Worm (Caenorhabditis elegans) whole organism, young adult: Measurements from ENCODE around the gene srw-79.

Experiments
- B0019.2 ChIP-seq: fragments of 200-800 bp; sonication (Bioruptor generic); conservative IDR thresholded peaks from 2 replicates; pipeline ENCODE4 v1.3.6; 2022; ENCODE audit warnings: missing genetic modification reagents, missing genetic modification characterization, missing compliant biosample characterization
- B0035.1 ChIP-seq: sonication (generic microtip); optimal IDR thresholded peaks from 2 replicates; lab custom pipeline; 2016; ENCODE audit warnings: missing genetic modification characterization, mild to moderate bottlenecking, missing compliant biosample characterization, missing genotype, missing genetic modification reagents
- B0336.3 ChIP-seq: fragments of 200-800 bp; sonication (Bioruptor generic); IDR thresholded peaks from 2 replicates; pipeline ENCODE4 v1.3.6; 2022; ENCODE audit warnings: missing genetic modification characterization, missing compliant biosample characterization
- C17E4.6 ChIP-seq: fragments of 200-800 bp; sonication (Bioruptor generic); IDR thresholded peaks from 2 replicates; pipeline ENCODE4 v1.3.6; 2022; ENCODE audit warnings: missing genetic modification reagents, missing genetic modification characterization, missing compliant biosample characterization
- F22D6.2 ChIP-seq: sonication (generic microtip); optimal IDR thresholded peaks from 2 replicates; lab custom pipeline; 2016; ENCODE audit warnings: mild to moderate bottlenecking, missing genetic modification characterization, missing compliant biosample characterization
- F33H1.4 ChIP-seq: fragments of 200-800 bp; sonication (Bioruptor generic); IDR thresholded peaks from 2 replicates; pipeline ENCODE4 v1.3.6; 2022; ENCODE audit warnings: missing genetic modification reagents, missing genetic modification characterization, missing compliant biosample characterization
- K11D2.4 ChIP-seq: fragments of 200-800 bp; sonication (Bioruptor generic); IDR thresholded peaks from 2 replicates; pipeline ENCODE4 v1.3.6; 2022; ENCODE audit warnings: missing genetic modification reagents, missing genetic modification characterization, missing compliant biosample characterization
- Y53F4B.3 ChIP-seq: fragments of 200-800 bp; sonication (Bioruptor generic); IDR thresholded peaks from 2 replicates; pipeline ENCODE4 v1.3.6; 2022; ENCODE audit warnings: missing genetic modification reagents, missing genetic modification characterization, missing compliant biosample characterization
- Y53G8AR.9 ChIP-seq: fragments of 200-800 bp; sonication (Bioruptor generic); conservative IDR thresholded peaks from 2 replicates; pipeline ENCODE4 v1.3.6; 2022; ENCODE audit warnings: missing genetic modification reagents, missing genetic modification characterization, missing compliant biosample characterization
- attf-5 ChIP-seq: fragments of 200-800 bp; sonication (Bioruptor generic); optimal IDR thresholded peaks from 2 replicates; lab custom pipeline; 2018; ENCODE audit warnings: mild to moderate bottlenecking, missing genetic modification characterization, missing compliant biosample characterization
- ceh-100 ChIP-seq: fragments of 200-800 bp; sonication (Bioruptor generic); IDR thresholded peaks from 2 replicates; pipeline ENCODE4 v1.3.6; 2022; ENCODE audit warnings: missing genetic modification reagents, missing genetic modification characterization, missing compliant biosample characterization
- ceh-58 ChIP-seq: fragments of 200-800 bp; sonication (Bioruptor generic); IDR thresholded peaks from 2 replicates; pipeline ENCODE4 v1.3.6; 2022; ENCODE audit warnings: missing genetic modification characterization, missing compliant biosample characterization
- die-1 ChIP-seq: sonication (generic microtip); optimal IDR thresholded peaks from 2 replicates; lab custom pipeline; 2016; ENCODE audit warnings: missing genotype, mild to moderate bottlenecking, missing genetic modification characterization, missing compliant biosample characterization
- dox-1 ChIP-seq: fragments of 200-800 bp; sonication (Bioruptor generic); IDR thresholded peaks from 2 replicates; pipeline ENCODE4 v1.3.6; 2022; ENCODE audit warnings: missing genetic modification reagents, missing genetic modification characterization, missing compliant biosample characterization
- efl-1 ChIP-seq: fragments of 150-350 bp; optimal IDR thresholded peaks from 2 replicates; lab custom pipeline; 2014; ENCODE audit warnings: missing biosample characterization, missing genetic modification reagents, missing genetic modification characterization
- egl-18 ChIP-seq: fragments of 200-800 bp; sonication (Bioruptor generic); IDR thresholded peaks from 2 replicates; pipeline ENCODE4 v1.3.6; 2022; ENCODE audit warnings: missing genetic modification reagents, missing genetic modification characterization, missing compliant biosample characterization
- fkh-3 ChIP-seq: sonication (generic microtip); optimal IDR thresholded peaks from 2 replicates; lab custom pipeline; 2016; ENCODE audit warnings: mild to moderate bottlenecking, missing genetic modification characterization, missing compliant biosample characterization
- him-1 ChIP-seq: sonication (generic microtip); optimal IDR thresholded peaks from 2 replicates; lab custom pipeline; 2016; ENCODE audit warnings: missing genotype, missing genetic modification reagents, missing genetic modification characterization, missing compliant biosample characterization
- hrde-1 ChIP-seq: sonication (generic microtip); optimal IDR thresholded peaks from 2 replicates; lab custom pipeline; 2016; ENCODE audit warnings: missing genetic modification characterization, mild to moderate bottlenecking, missing compliant biosample characterization, moderate library complexity, missing genotype, missing genetic modification reagents, borderline replicate concordance
- lir-1 ChIP-seq: fragments of 200-800 bp; sonication (Bioruptor generic); conservative IDR thresholded peaks from 2 replicates; pipeline ENCODE4 v1.3.6; 2022; ENCODE audit warnings: missing genetic modification reagents, missing genetic modification characterization, missing compliant biosample characterization
- lsy-27 ChIP-seq: sonication (generic microtip); optimal IDR thresholded peaks from 2 replicates; lab custom pipeline; 2017; ENCODE audit warnings: missing genetic modification characterization, mild to moderate bottlenecking, missing compliant biosample characterization, antibody characterized with exemption, missing genotype, borderline replicate concordance; ENCODE audit not compliant: insufficient read depth
- madf-6 ChIP-seq: fragments of 200-800 bp; sonication (Bioruptor generic); IDR thresholded peaks from 2 replicates; pipeline ENCODE4 v1.3.6; 2022; ENCODE audit warnings: missing genetic modification reagents, missing genetic modification characterization, missing compliant biosample characterization
- mcd-1 ChIP-seq: fragments of 200-800 bp; sonication (Bioruptor generic); IDR thresholded peaks from 2 replicates; pipeline ENCODE4 v1.3.6; 2022; ENCODE audit warnings: missing genetic modification reagents, missing genetic modification characterization, missing compliant biosample characterization
- mxl-1 ChIP-seq: sonication (generic microtip); optimal IDR thresholded peaks from 2 replicates; lab custom pipeline; 2016; ENCODE audit warnings: missing genetic modification characterization, missing compliant biosample characterization
- nfya-1 ChIP-seq: sonication (generic microtip); optimal IDR thresholded peaks from 2 replicates; lab custom pipeline; 2017; ENCODE audit warnings: antibody characterized with exemption, missing compliant biosample characterization, missing genetic modification characterization, borderline replicate concordance; ENCODE audit not compliant: insufficient read depth
- nfyb-1 ChIP-seq: fragments of 200-800 bp; sonication (Bioruptor generic); IDR thresholded peaks from 2 replicates; pipeline ENCODE4 v1.3.6; 2022; ENCODE audit warnings: missing genetic modification reagents, missing genetic modification characterization, missing compliant biosample characterization
- nhr-120 ChIP-seq: fragments of 200-800 bp; sonication (Bioruptor generic); IDR thresholded peaks from 2 replicates; pipeline ENCODE4 v1.3.6; 2022; ENCODE audit warnings: missing genetic modification characterization, missing compliant biosample characterization
- pha-4 ChIP-seq: fragments of 150-350 bp; sonication (generic microtip); optimal IDR thresholded peaks from 2 replicates; lab custom pipeline; 2014; ENCODE audit warnings: missing biosample characterization, missing genetic modification reagents, missing genetic modification characterization
- rpc-1 ChIP-seq, 2 experiments: fragments of 150-350 bp in 1 of 2; sonication (generic microtip) in 1 of 2; optimal IDR thresholded peaks; 2 replicates each; lab custom pipeline; 2014 to 2018; ENCODE audit warnings: missing biosample characterization in 1 of 2, missing genetic modification characterization in 1 of 2, missing genetic modification reagents in 1 of 2, missing genotype in 1 of 2
- sdz-38 ChIP-seq: sonication (generic microtip); optimal IDR thresholded peaks from 2 replicates; lab custom pipeline; 2016; ENCODE audit warnings: missing genotype, missing genetic modification characterization, missing compliant biosample characterization
- snpc-1.3 ChIP-seq: sonication (generic microtip); optimal IDR thresholded peaks from 2 replicates; lab custom pipeline; 2017; ENCODE audit warnings: missing genetic modification characterization, mild to moderate bottlenecking, missing compliant biosample characterization, antibody characterized with exemption, moderate library complexity, missing genotype, missing genetic modification reagents; ENCODE audit not compliant: insufficient read depth
- tbx-9 ChIP-seq: sonication (generic microtip); optimal IDR thresholded peaks from 2 replicates; lab custom pipeline; 2016; ENCODE audit warnings: borderline replicate concordance, missing genetic modification characterization, inconsistent platforms, missing compliant biosample characterization
- tlf-1 ChIP-seq: fragments of 200-800 bp; sonication (Bioruptor generic); optimal IDR thresholded peaks from 2 replicates; lab custom pipeline; 2018; ENCODE audit warnings: mild to moderate bottlenecking, missing genetic modification characterization, missing compliant biosample characterization
- unc-130 ChIP-seq: sonication (generic microtip); optimal IDR thresholded peaks from 2 replicates; lab custom pipeline; 2016; ENCODE audit warnings: missing genetic modification reagents, missing genetic modification characterization, missing compliant biosample characterization
- ztf-25 ChIP-seq: fragments of 200-800 bp; sonication (Bioruptor generic); IDR thresholded peaks from 2 replicates; pipeline ENCODE4 v1.3.6; 2022; ENCODE audit warnings: missing genetic modification reagents, missing genetic modification characterization, missing compliant biosample characterization
- ztf-3 ChIP-seq: fragments of 200-800 bp; sonication (Bioruptor generic); optimal IDR thresholded peaks from 2 replicates; lab custom pipeline; 2018; ENCODE audit warnings: mild to moderate bottlenecking, missing genetic modification characterization, missing compliant biosample characterization
- ztf-6 ChIP-seq: fragments of 200-800 bp; sonication (Bioruptor generic); IDR thresholded peaks from 2 replicates; pipeline ENCODE4 v1.3.6; 2022; ENCODE audit warnings: missing genetic modification reagents, missing genetic modification characterization, missing compliant biosample characterization

Gene srw-79

ce11 chrII:2946438-2946837 is at the start of gene srw-79:
Gene srw-79, plus strand, starts transcription at chrII:2946738.
- no peak for TF ChIP-seq K11D2.4 (GFP tag; lab: Robert Waterston, UW)
- TF ChIP-seq ceh-100 (GFP tag; lab: Robert Waterston, UW): no peak
- no peak for TF ChIP-seq B0336.3 (GFP tag; lab: Robert Waterston, UW)
- no peak for TF ChIP-seq madf-6 (GFP tag; lab: Robert Waterston, UW)
- TF ChIP-seq ztf-25 (GFP tag; lab: Robert Waterston, UW): no peak
- TF ChIP-seq B0035.1 (tag; lab: Kevin White, UChicago): no peak
- no peak for TF ChIP-seq fkh-3 (tag; lab: Kevin White, UChicago)
- TF ChIP-seq dox-1 (GFP tag; lab: Robert Waterston, UW): no peak
- no peak for TF ChIP-seq ceh-58 (GFP tag; lab: Robert Waterston, UW)
- TF ChIP-seq ztf-3 (GFP tag; lab: Kevin White, UChicago): no peak
- no peak for TF ChIP-seq nfya-1 (tag; lab: Kevin White, UChicago)
- TF ChIP-seq rpc-1 (optimal IDR thresholded peaks at IDR 0.05; lab: Kevin White, UChicago): no peak
- TF ChIP-seq rpc-1 (tag; optimal IDR thresholded peaks at IDR 0.05; lab: Kevin White, UChicago): no peak
- TF ChIP-seq tlf-1 (GFP tag; lab: Kevin White, UChicago): no peak
- TF ChIP-seq sdz-38 (tag; lab: Kevin White, UChicago): no peak
- no peak for TF ChIP-seq efl-1
- no peak for TF ChIP-seq lir-1 (GFP tag; lab: Robert Waterston, UW)
- TF ChIP-seq F22D6.2 (tag; lab: Kevin White, UChicago): no peak
- TF ChIP-seq die-1 (tag; lab: Kevin White, UChicago): no peak
- TF ChIP-seq, all 124 proteins: peak for 0

- TF ChIP-seq Y53G8AR.9: no peak
- TF ChIP-seq attf-5: no peak
- no peak for TF ChIP-seq nfyb-1 (GFP tag; lab: Robert Waterston, UW)
- no peak for TF ChIP-seq F33H1.4
- TF ChIP-seq C17E4.6: no peak
- TF ChIP-seq Y53F4B.3: no peak
- TF ChIP-seq nhr-120 (GFP tag; lab: Robert Waterston, UW): no peak
- no peak for TF ChIP-seq dox-1 (GFP tag; lab: Robert Waterston, UW)
- TF ChIP-seq snpc-1.3 (tag; lab: Kevin White, UChicago): no peak
- no peak for TF ChIP-seq egl-18 (GFP tag; lab: Robert Waterston, UW)
- TF ChIP-seq B0019.2: no peak
- no peak for TF ChIP-seq ztf-6
Observed at ce11 chrII:2900248-2900647, 46.3 kb upstream of the srw-79 start, which contains the start of gene ubc-26. Gene ubc-26, minus strand, starts transcription at chrII:2900348.

- TF ChIP-seq pha-4: no peak
- TF ChIP-seq hrde-1 (tag; lab: Kevin White, UChicago): no peak
- TF ChIP-seq mxl-1 (tag; lab: Kevin White, UChicago): no peak
- TF ChIP-seq him-1 (tag; lab: Kevin White, UChicago): no peak
- no peak for TF ChIP-seq unc-130
- no peak for TF ChIP-seq B0019.2
- TF ChIP-seq lsy-27 (tag; lab: Kevin White, UChicago): no peak
- no peak for TF ChIP-seq tbx-9 (tag; lab: Kevin White, UChicago)
- TF ChIP-seq B0336.3 (GFP tag; lab: Robert Waterston, UW): no peak
- TF ChIP-seq mcd-1 (GFP tag; lab: Robert Waterston, UW): no peak
Observed at ce11 chrII:2901158-2901557, 45.4 kb upstream of the srw-79 start.
